Fruit fly (Drosophila melanogaster): Measurements from ENCODE around the gene CG1999.

dm6 chrX:7377840-7378239 lies 19.2 kb downstream of the CG1999 start, which contains the start of gene CheA7a:
- TF ChIP-seq psq (optimal IDR thresholded peaks at IDR 0.05) (no peak), h (optimal IDR thresholded peaks at IDR 0.05) (no peak), ttk (optimal IDR thresholded peaks at IDR 0.05) (no peak)

All from Kc167 (cell line).